Fruit fly (Drosophila melanogaster): ENCODE measurements around the gene CG6055.
A peak's percentile ranks its signal among the peaks of the same experiment; 100 is the strongest.

The CG6055 gene

DNA sequence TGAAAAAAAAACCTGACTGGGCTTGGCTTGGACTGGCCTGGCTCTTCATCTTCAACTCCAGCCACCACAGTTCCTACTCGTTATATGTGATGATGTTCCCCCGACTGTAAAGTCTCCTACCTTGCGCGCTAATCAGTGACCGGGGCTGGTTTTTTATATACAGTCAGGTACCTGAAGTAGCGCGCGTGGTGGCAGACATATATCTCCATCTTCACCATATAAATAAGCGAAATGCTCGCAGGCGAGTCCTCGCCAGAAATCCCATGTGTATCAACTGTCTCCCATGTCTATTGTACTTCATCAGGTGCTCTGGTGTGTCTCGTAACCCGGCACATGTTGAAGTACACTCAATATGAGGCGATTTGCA, 40.7 kb upstream of the CG6055 start:
- peak; percentile 19 for TF ChIP-seq EcR (GFP tag; optimal IDR thresholded peaks at IDR 0.05)
- no peak for TF ChIP-seq gl (tag; optimal IDR thresholded peaks at IDR 0.05)
- no peak for TF ChIP-seq CG9948 (tag; optimal IDR thresholded peaks at IDR 0.05)
- TF ChIP-seq fd96Ca (GFP tag; IDR thresholded peaks at IDR 0.05) = no peak
- TF ChIP-seq Pif1B (GFP tag; optimal IDR thresholded peaks at IDR 0.05) = no peak

DNA sequence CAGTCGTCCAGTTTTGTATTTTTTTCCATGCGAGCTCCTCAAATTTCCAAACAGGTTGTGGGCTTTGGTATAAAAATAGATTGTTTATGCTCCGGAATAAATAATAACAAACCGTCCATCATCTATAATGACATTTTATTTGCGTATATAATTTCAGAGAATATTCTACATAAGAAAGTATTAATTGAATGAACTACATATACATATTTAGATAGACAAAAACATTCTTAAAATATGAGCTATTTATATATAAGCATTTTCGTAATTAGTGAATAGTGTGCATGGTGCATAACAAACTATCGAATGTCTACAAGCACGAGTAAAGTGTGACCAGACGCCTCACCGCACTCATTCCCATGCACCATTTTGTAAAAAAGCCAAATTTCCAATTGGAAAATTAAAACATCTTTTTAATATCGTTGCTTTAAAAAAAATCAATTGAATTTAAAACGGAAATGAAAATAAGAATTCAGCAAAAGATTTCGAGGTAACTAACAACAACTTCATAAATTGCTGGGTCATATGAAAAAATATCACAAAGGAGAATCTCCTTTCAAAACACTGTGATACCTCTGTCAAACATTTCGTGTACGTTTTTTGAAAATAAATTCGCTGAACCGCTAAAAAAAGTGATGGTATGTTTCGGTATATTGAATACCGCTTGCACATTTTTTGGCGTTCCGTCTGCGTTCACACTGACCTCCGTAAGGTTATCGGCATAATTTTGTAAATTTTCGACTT, 39.8 kb upstream of the CG6055 start, which contains the start of gene muc:
TSS of gene muc (plus strand) at position 541 of the 741 bp plus-strand sequence.
- peak; percentile 2 for TF ChIP-seq CG15710 (tag; optimal IDR thresholded peaks at IDR 0.05)
- peak; percentile 30 for TF ChIP-seq CG8159 (tag; optimal IDR thresholded peaks at IDR 0.05)
- no peak for TF ChIP-seq fd96Ca (GFP tag; IDR thresholded peaks at IDR 0.05)
- TF ChIP-seq CG34367 (tag; optimal IDR thresholded peaks at IDR 0.05) = no peak
- peak; percentile 18; the same call in 1 of the 2 replicates for TF ChIP-seq CG12605 (GFP tag; IDR thresholded peaks at IDR 0.05)
- TF ChIP-seq CG9948 (tag; optimal IDR thresholded peaks at IDR 0.05) = no peak
- peak; percentile 4 for TF ChIP-seq CG8301 (tag; optimal IDR thresholded peaks at IDR 0.05)
- TF ChIP-seq CG13204 (GFP tag; optimal IDR thresholded peaks at IDR 0.05) = no peak
- TF ChIP-seq CG4496 (GFP tag; IDR thresholded peaks at IDR 0.05) = no peak
- TF ChIP-seq Pif1B (GFP tag; optimal IDR thresholded peaks at IDR 0.05) = no peak
- no peak for TF ChIP-seq CG10348 (GFP tag; IDR thresholded peaks at IDR 0.05)
- no peak for TF ChIP-seq CG32121 (GFP tag; IDR thresholded peaks at IDR 0.05)
- peak; percentile 18 for TF ChIP-seq CG17806 (tag; optimal IDR thresholded peaks at IDR 0.05)
- peak; percentile 21 for TF ChIP-seq CG14655 (GFP tag; optimal IDR thresholded peaks at IDR 0.05)
- TF ChIP-seq EcR (GFP tag; optimal IDR thresholded peaks at IDR 0.05) = no peak
- no peak for TF ChIP-seq rn (GFP tag; IDR thresholded peaks at IDR 0.05)
- TF ChIP-seq Pif1A (GFP tag; optimal IDR thresholded peaks at IDR 0.05) = no peak
- TF ChIP-seq Snoo (tag; optimal IDR thresholded peaks at IDR 0.05) = no peak
- no peak for TF ChIP-seq gl (tag; optimal IDR thresholded peaks at IDR 0.05)
- TF ChIP-seq Ets98B (GFP tag; IDR thresholded peaks at IDR 0.05) = 0 out of 2 replicates have a peak, but pooled peaks have one; percentile 21
- no peak for TF ChIP-seq D1 (tag; optimal IDR thresholded peaks at IDR 0.05)

DNA sequence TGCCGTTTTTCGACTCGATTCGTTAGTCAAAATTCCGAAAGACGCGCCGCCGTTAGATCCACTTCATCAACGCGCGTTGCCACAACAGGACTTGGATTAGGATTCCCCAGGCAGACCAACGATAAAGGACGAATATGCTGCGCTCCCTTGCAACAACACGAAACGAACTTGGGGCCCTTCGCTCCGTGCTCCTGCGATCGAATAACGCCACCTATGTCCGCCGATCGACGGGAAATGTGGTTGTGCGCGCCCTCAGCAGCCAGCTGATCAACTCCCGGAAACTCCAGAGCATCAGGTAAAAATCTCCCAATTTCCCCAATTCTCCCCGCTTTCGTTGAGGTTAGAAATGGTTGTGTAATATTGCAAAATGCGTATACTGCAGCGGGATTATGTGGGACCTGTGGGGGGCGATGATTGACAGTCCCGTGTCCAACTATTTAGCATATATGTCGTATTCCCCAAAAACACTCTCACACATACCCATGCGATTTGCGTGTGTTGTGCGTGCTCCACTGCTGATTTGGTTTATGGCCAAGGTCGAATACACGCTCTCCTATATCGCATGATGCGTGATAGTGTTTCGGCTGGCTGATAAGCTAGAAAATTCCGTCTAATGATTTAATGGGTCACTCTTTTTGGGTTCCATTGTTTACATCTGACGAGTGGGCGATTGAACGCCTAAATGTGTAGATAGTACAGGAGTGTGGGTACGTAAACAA, 39.1 kb upstream of the CG6055 start:
- TF ChIP-seq CG4496 (GFP tag; IDR thresholded peaks at IDR 0.05) (no peak), fd96Ca (GFP tag; IDR thresholded peaks at IDR 0.05) (no peak), EcR (GFP tag; optimal IDR thresholded peaks at IDR 0.05) (peak; percentile 17)

DNA sequence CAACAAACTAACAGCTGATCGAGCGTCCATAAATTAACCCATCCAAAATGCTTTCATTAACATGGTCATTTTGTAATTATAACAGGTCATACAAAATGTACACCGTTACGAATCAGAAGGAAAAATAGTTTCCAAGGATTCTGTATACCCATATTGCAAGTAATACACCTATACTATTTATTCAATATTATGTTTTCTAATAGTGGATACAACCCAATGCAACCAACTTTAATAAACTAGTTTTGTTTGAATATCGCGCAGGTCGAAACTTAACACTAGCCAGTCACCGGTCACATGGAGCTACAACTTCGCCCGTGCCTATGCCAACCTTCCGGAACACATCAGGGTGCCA, 38.6 kb upstream of the CG6055 start:
- TF ChIP-seq CG32121 (GFP tag; IDR thresholded peaks at IDR 0.05) = no peak
- TF ChIP-seq Snoo (tag; optimal IDR thresholded peaks at IDR 0.05) = no peak
- TF ChIP-seq Ets98B (GFP tag; IDR thresholded peaks at IDR 0.05) = no peak
- TF ChIP-seq CG8301 (tag; optimal IDR thresholded peaks at IDR 0.05) = no peak
- no peak for TF ChIP-seq gl (tag; optimal IDR thresholded peaks at IDR 0.05)
- no peak for TF ChIP-seq Pif1B (GFP tag; optimal IDR thresholded peaks at IDR 0.05)
- no peak for TF ChIP-seq CG10348 (GFP tag; IDR thresholded peaks at IDR 0.05)
- no peak for TF ChIP-seq Pif1A (GFP tag; optimal IDR thresholded peaks at IDR 0.05)
- no peak for TF ChIP-seq D1 (tag; optimal IDR thresholded peaks at IDR 0.05)
- no peak for TF ChIP-seq CG8159 (tag; optimal IDR thresholded peaks at IDR 0.05)
- TF ChIP-seq CG34367 (tag; optimal IDR thresholded peaks at IDR 0.05) = no peak
- no peak for TF ChIP-seq CG14655 (GFP tag; optimal IDR thresholded peaks at IDR 0.05)
- TF ChIP-seq fd96Ca (GFP tag; IDR thresholded peaks at IDR 0.05) = no peak
- no peak for TF ChIP-seq CG13204 (GFP tag; optimal IDR thresholded peaks at IDR 0.05)
- no peak for TF ChIP-seq CG12605 (GFP tag; IDR thresholded peaks at IDR 0.05)
- no peak for TF ChIP-seq EcR (GFP tag; optimal IDR thresholded peaks at IDR 0.05)
- TF ChIP-seq CG17806 (tag; optimal IDR thresholded peaks at IDR 0.05) = no peak
- TF ChIP-seq rn (GFP tag; IDR thresholded peaks at IDR 0.05) = no peak
- TF ChIP-seq CG4496 (GFP tag; IDR thresholded peaks at IDR 0.05) = no peak
- no peak for TF ChIP-seq CG9948 (tag; optimal IDR thresholded peaks at IDR 0.05)

DNA sequence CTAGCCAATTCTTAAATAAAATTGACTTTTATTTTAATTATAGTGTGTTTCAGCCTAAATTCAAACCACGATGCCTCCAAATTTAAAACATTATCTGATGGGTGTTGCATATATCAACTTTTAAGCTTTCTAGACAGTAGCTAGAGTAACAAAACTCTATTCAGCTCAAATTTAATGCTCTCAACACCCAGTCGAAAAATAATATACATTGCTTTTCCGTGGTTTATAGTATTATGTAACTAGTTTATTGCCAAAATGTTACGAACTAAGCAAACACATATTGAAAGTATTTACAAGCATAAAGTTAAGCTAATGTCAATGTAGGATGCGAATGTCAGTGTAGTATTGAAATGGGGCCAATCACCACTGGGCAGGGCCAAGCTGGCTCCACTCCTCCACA, 36.0 kb upstream of the CG6055 start:
- TF ChIP-seq CG12605 (GFP tag; IDR thresholded peaks at IDR 0.05) (no peak), CG8159 (tag; optimal IDR thresholded peaks at IDR 0.05) (no peak), D1 (tag; optimal IDR thresholded peaks at IDR 0.05) (no peak), CG13204 (GFP tag; optimal IDR thresholded peaks at IDR 0.05) (no peak), CG32121 (GFP tag; IDR thresholded peaks at IDR 0.05) (no peak), gl (tag; optimal IDR thresholded peaks at IDR 0.05) (no peak), CG14655 (GFP tag; optimal IDR thresholded peaks at IDR 0.05) (no peak), EcR (GFP tag; optimal IDR thresholded peaks at IDR 0.05) (no peak), CG10348 (GFP tag; IDR thresholded peaks at IDR 0.05) (no peak), Ets98B (GFP tag; IDR thresholded peaks at IDR 0.05) (no peak), fd96Ca (GFP tag; IDR thresholded peaks at IDR 0.05) (no peak), CG34367 (tag; optimal IDR thresholded peaks at IDR 0.05) (no peak), Pif1A (GFP tag; optimal IDR thresholded peaks at IDR 0.05) (no peak), Snoo (tag; optimal IDR thresholded peaks at IDR 0.05) (no peak)
